Fruit fly (Drosophila melanogaster): ENCODE data around the gene pon.
A peak's percentile ranks its signal among the peaks of the same experiment; 100 is the strongest.

The pon gene

dm6 chrX:4666650-4667360, 30.7 kb downstream of the pon start, which contains the start of gene CG3009 (continued):
- TF ChIP-seq CG14965 (GFP tag; optimal IDR thresholded peaks at IDR 0.05; ENCODE audit: borderline replicate concordance) (peak; percentile 86), ab (GFP tag; optimal IDR thresholded peaks at IDR 0.05) (peak; percentile 87), CG1792 (GFP tag; optimal IDR thresholded peaks at IDR 0.05) (peak; percentile 96), her (GFP tag; optimal IDR thresholded peaks at IDR 0.05) (peak; percentile 97), E2f1 (GFP tag; IDR thresholded peaks at IDR 0.05) (peak; percentile 97), Gug (GFP tag; IDR thresholded peaks at IDR 0.05) (peak; percentile 98), Drgx (GFP tag; IDR thresholded peaks at IDR 0.05) (peak; percentile 98), CG9215 (GFP tag; IDR thresholded peaks at IDR 0.05) (peak; percentile 96), Trl (optimal IDR thresholded peaks at IDR 0.05) (no peak), Trl (GFP tag; optimal IDR thresholded peaks at IDR 0.05) (peak; percentile 99), CG8924 (tag; optimal IDR thresholded peaks at IDR 0.05) (peak; percentile 97), Doc3 (GFP tag; IDR thresholded peaks at IDR 0.05; ENCODE audit: partially characterized antibody) (no peak), HHEX (GFP tag; optimal IDR thresholded peaks at IDR 0.05) (peak; percentile 99), bowl (GFP tag; IDR thresholded peaks at IDR 0.05) (peak; percentile 92), unpg (GFP tag; optimal IDR thresholded peaks at IDR 0.05) (peak; percentile 97), gfzf (GFP tag; optimal IDR thresholded peaks at IDR 0.05) (peak; percentile 44), h (optimal IDR thresholded peaks at IDR 0.05) (no peak), CG42726 (GFP tag; IDR thresholded peaks at IDR 0.05; ENCODE audit: partially characterized antibody) (peak; percentile 60), CG4424 (GFP tag; optimal IDR thresholded peaks at IDR 0.05) (peak; percentile 97), Elba2 (GFP tag; optimal IDR thresholded peaks at IDR 0.05) (peak; percentile 30), CG16779 (GFP tag; IDR thresholded peaks at IDR 0.05) (peak; percentile 95), ATbp (GFP tag; optimal IDR thresholded peaks at IDR 0.05) (peak; percentile 98), Ets97D (GFP tag; optimal IDR thresholded peaks at IDR 0.05) (peak; percentile 93), HLH3B (GFP tag; IDR thresholded peaks at IDR 0.05) (peak; percentile 97), CG31388 (GFP tag; optimal IDR thresholded peaks at IDR 0.05) (peak; percentile 94), ash1 (GFP tag; optimal IDR thresholded peaks at IDR 0.05) (peak; percentile 77), Dfd (GFP tag; optimal IDR thresholded peaks at IDR 0.05) (no peak), CG2678 (tag; optimal IDR thresholded peaks at IDR 0.05) (peak; percentile 98), lov (optimal IDR thresholded peaks at IDR 0.05) (no peak), lov (GFP tag; IDR thresholded peaks at IDR 0.05) (peak; percentile 93), pho (GFP tag; optimal IDR thresholded peaks at IDR 0.05) (peak; percentile 98), GATAe (GFP tag; conservative IDR thresholded peaks at IDR 0.05) (peak; percentile 92), Atf6 (GFP tag; IDR thresholded peaks at IDR 0.05) (peak; percentile 98), CG5180 (GFP tag; optimal IDR thresholded peaks at IDR 0.05) (peak; percentile 89), mirr (GFP tag; optimal IDR thresholded peaks at IDR 0.05) (peak; percentile 97), Dref (GFP tag; IDR thresholded peaks at IDR 0.05) (peak; percentile 41; the same call in 1 of the 2 replicates), pan (optimal IDR thresholded peaks at IDR 0.05) (no peak), pan (GFP tag; optimal IDR thresholded peaks at IDR 0.05 in 1 of 2, IDR thresholded peaks at IDR 0.05 in 1 of 2) (peak in 1 of 2 experiments; percentile 98), CG3163 (GFP tag; optimal IDR thresholded peaks at IDR 0.05) (peak; percentile 92), lilli (GFP tag; optimal IDR thresholded peaks at IDR 0.05) (peak; percentile 99), CG11560 (tag; IDR thresholded peaks at IDR 0.05) (peak; percentile 90), maf-S (GFP tag; optimal IDR thresholded peaks at IDR 0.05) (peak; percentile 97), cas (GFP tag; IDR thresholded peaks at IDR 0.05) (peak; percentile 96), zf30C (GFP tag; optimal IDR thresholded peaks at IDR 0.05) (peak; percentile 16), CG6654 (GFP tag; optimal IDR thresholded peaks at IDR 0.05) (peak; percentile 89), CG15514 (GFP tag; optimal IDR thresholded peaks at IDR 0.05) (peak; percentile 95), Adf1 (GFP tag; IDR thresholded peaks at IDR 0.05) (peak; percentile 94), jumu (GFP tag; optimal IDR thresholded peaks at IDR 0.05) (peak; percentile 98), B-H2 (GFP tag; optimal IDR thresholded peaks at IDR 0.05) (peak; percentile 97), CG12155 (GFP tag; optimal IDR thresholded peaks at IDR 0.05) (peak; percentile 96), sna (GFP tag; IDR thresholded peaks at IDR 0.05; ENCODE audit: partially characterized antibody) (no peak)

Data from whole organism, embryonic.